Worm (Caenorhabditis elegans) whole organism, L3 larva: ENCODE results near the gene srw-122.
"Not testable (repeated sequence)": the region's sequence is repeated elsewhere in the genome, so short reads cannot be mapped to it uniquely, and the experiment has no call there.

Experiments
- ZK546.5 ChIP-seq: sonication (generic microtip); optimal IDR thresholded peaks from 2 replicates; lab custom pipeline; 2017; ENCODE audit warnings: missing biosample characterization, missing genetic modification characterization
- aly-2 ChIP-seq: fragments of 150-350 bp; optimal IDR thresholded peaks from 2 replicates; lab custom pipeline; 2014; ENCODE audit warnings: missing biosample characterization, missing genetic modification characterization
- ceh-16 ChIP-seq: sonication (generic microtip); optimal IDR thresholded peaks from 2 replicates; lab custom pipeline; 2017; ENCODE audit warnings: missing biosample characterization, missing genetic modification characterization
- ceh-28 ChIP-seq: fragments of 150-350 bp; optimal IDR thresholded peaks from 2 replicates; lab custom pipeline; 2014; ENCODE audit warnings: missing biosample characterization, missing genetic modification reagents, missing genetic modification characterization
- ceh-82 ChIP-seq: fragments of 150-350 bp; optimal IDR thresholded peaks from 2 replicates; lab custom pipeline; 2014; ENCODE audit warnings: missing biosample characterization, missing genetic modification characterization
- egl-27 ChIP-seq: sonication (generic microtip); optimal IDR thresholded peaks from 4 replicates; lab custom pipeline; 2017; ENCODE audit warnings: missing biosample characterization, missing genetic modification reagents, missing genetic modification characterization
- egl-5 ChIP-seq: fragments of 150-350 bp; optimal IDR thresholded peaks from 2 replicates; lab custom pipeline; 2017; ENCODE audit warnings: missing biosample characterization, missing genetic modification reagents, missing genetic modification characterization, inconsistent platforms
- elt-2 ChIP-seq: sonication (generic microtip); optimal IDR thresholded peaks from 2 replicates; lab custom pipeline; 2016; ENCODE audit warnings: missing genetic modification reagents, mild to moderate bottlenecking, missing genetic modification characterization, missing compliant biosample characterization
- elt-3 ChIP-seq, 3 experiments: fragments of 150-350 bp in 1 of 3; sonication (generic microtip) in 2 of 3; optimal IDR thresholded peaks; 2 replicates in 2 of 3; 4 replicates in 1 of 3; lab custom pipeline; 2014 to 2017; ENCODE audit warnings: missing biosample characterization in 3 of 3, missing genetic modification characterization in 3 of 3
- fkh-2 ChIP-seq: fragments of 150-350 bp; optimal IDR thresholded peaks from 2 replicates; lab custom pipeline; 2014; ENCODE audit warnings: missing biosample characterization, missing genetic modification reagents, missing genetic modification characterization
- fos-1 ChIP-seq: fragments of 150-350 bp; optimal IDR thresholded peaks from 2 replicates; lab custom pipeline; 2014; ENCODE audit warnings: missing biosample characterization, missing genetic modification characterization
- hmg-11 ChIP-seq: sonication (generic microtip); optimal IDR thresholded peaks from 2 replicates; lab custom pipeline; 2016; ENCODE audit warnings: missing genetic modification characterization, missing compliant biosample characterization
- jun-1 ChIP-seq: fragments of 150-350 bp; optimal IDR thresholded peaks from 2 replicates; lab custom pipeline; 2014; ENCODE audit warnings: missing biosample characterization, missing genetic modification reagents, missing genetic modification characterization
- lin-15B ChIP-seq: fragments of 150-350 bp; optimal IDR thresholded peaks from 2 replicates; lab custom pipeline; 2014; ENCODE audit warnings: missing biosample characterization, missing genetic modification characterization
- lin-39 ChIP-seq: fragments of 150-350 bp; optimal IDR thresholded peaks from 2 replicates; lab custom pipeline; 2018; ENCODE audit warnings: missing biosample characterization, missing genetic modification reagents, missing genetic modification characterization
- lsy-12 ChIP-seq: sonication (generic microtip); optimal IDR thresholded peaks from 2 replicates; lab custom pipeline; 2016; ENCODE audit warnings: mild to moderate bottlenecking, missing genetic modification characterization, missing compliant biosample characterization
- mdl-1 ChIP-seq: fragments of 150-350 bp; optimal IDR thresholded peaks from 2 replicates; lab custom pipeline; 2014; ENCODE audit warnings: missing biosample characterization, missing genetic modification characterization
- mml-1 ChIP-seq: fragments of 150-350 bp; sonication (generic microtip); optimal IDR thresholded peaks from 3 replicates; lab custom pipeline; 2014; ENCODE audit warnings: missing biosample characterization, missing genetic modification characterization
- nfya-1 ChIP-seq: sonication (generic microtip); optimal IDR thresholded peaks from 2 replicates; lab custom pipeline; 2017; ENCODE audit warnings: missing genetic modification characterization, mild to moderate bottlenecking, missing compliant biosample characterization, antibody characterized with exemption, moderate library complexity; ENCODE audit not compliant: insufficient read depth
- nhr-11 ChIP-seq: fragments of 150-350 bp; optimal IDR thresholded peaks from 2 replicates; lab custom pipeline; 2014; ENCODE audit warnings: missing biosample characterization, missing genetic modification characterization
- nhr-12 ChIP-seq: fragments of 150-350 bp; optimal IDR thresholded peaks from 2 replicates; lab custom pipeline; 2014; ENCODE audit warnings: missing biosample characterization, missing genetic modification characterization
- nhr-237 ChIP-seq: fragments of 150-350 bp; optimal IDR thresholded peaks from 2 replicates; lab custom pipeline; 2014; ENCODE audit warnings: missing biosample characterization, missing genetic modification characterization
- nhr-25 ChIP-seq: sonication (generic microtip); optimal IDR thresholded peaks from 2 replicates; lab custom pipeline; 2017; ENCODE audit warnings: missing biosample characterization, missing genetic modification characterization
- nhr-28 ChIP-seq: fragments of 150-350 bp; optimal IDR thresholded peaks from 2 replicates; lab custom pipeline; 2014; ENCODE audit warnings: missing biosample characterization, missing genetic modification characterization
- nhr-43 ChIP-seq: sonication (generic microtip); optimal IDR thresholded peaks from 2 replicates; lab custom pipeline; 2016; ENCODE audit warnings: mild to moderate bottlenecking, missing genetic modification characterization, missing compliant biosample characterization; ENCODE audit not compliant: poor library complexity, severe bottlenecking
- nhr-67 ChIP-seq: fragments of 150-350 bp; optimal IDR thresholded peaks from 2 replicates; lab custom pipeline; 2014; ENCODE audit warnings: missing biosample characterization, missing genetic modification characterization
- nhr-76 ChIP-seq: fragments of 150-350 bp; sonication (generic microtip); optimal IDR thresholded peaks from 5 replicates; lab custom pipeline; 2014; ENCODE audit warnings: missing biosample characterization, missing genetic modification characterization
- nhr-77 ChIP-seq: fragments of 150-350 bp; optimal IDR thresholded peaks from 2 replicates; lab custom pipeline; 2014; ENCODE audit warnings: missing biosample characterization, missing genetic modification characterization
- sea-2 ChIP-seq: fragments of 150-350 bp; sonication (generic microtip); optimal IDR thresholded peaks from 4 replicates; lab custom pipeline; 2014; ENCODE audit warnings: missing biosample characterization, missing genetic modification reagents, missing genetic modification characterization
- skn-1 ChIP-seq: fragments of 150-350 bp; optimal IDR thresholded peaks from 2 replicates; lab custom pipeline; 2014; ENCODE audit warnings: missing biosample characterization, missing genetic modification characterization
- snpc-4 ChIP-seq: fragments of 150-350 bp; optimal IDR thresholded peaks from 2 replicates; lab custom pipeline; 2014; ENCODE audit warnings: missing biosample characterization, missing genetic modification characterization
- tbx-2 ChIP-seq: sonication (generic microtip); optimal IDR thresholded peaks from 2 replicates; lab custom pipeline; 2016; ENCODE audit warnings: mild to moderate bottlenecking, missing genetic modification characterization, missing compliant biosample characterization
- unc-39 ChIP-seq: sonication (generic microtip); optimal IDR thresholded peaks from 4 replicates; lab custom pipeline; 2017; ENCODE audit warnings: missing biosample characterization, missing genetic modification characterization
- zag-1 ChIP-seq: fragments of 150-350 bp; optimal IDR thresholded peaks from 2 replicates; lab custom pipeline; 2014; ENCODE audit warnings: missing biosample characterization, missing genetic modification characterization
- ztf-4 ChIP-seq: fragments of 150-350 bp; optimal IDR thresholded peaks from 2 replicates; lab custom pipeline; 2014; ENCODE audit warnings: missing biosample characterization, missing genetic modification characterization

The srw-122 gene

ce11 chrV:2952102-2952501, at the start of gene srw-122:
Gene srw-122 (minus strand): TSS chrV:2952202.
- not testable (repeated sequence) for TF ChIP-seq hmg-11, mml-1, lin-39 (tag; lab: Kevin White, UChicago)

DNA sequence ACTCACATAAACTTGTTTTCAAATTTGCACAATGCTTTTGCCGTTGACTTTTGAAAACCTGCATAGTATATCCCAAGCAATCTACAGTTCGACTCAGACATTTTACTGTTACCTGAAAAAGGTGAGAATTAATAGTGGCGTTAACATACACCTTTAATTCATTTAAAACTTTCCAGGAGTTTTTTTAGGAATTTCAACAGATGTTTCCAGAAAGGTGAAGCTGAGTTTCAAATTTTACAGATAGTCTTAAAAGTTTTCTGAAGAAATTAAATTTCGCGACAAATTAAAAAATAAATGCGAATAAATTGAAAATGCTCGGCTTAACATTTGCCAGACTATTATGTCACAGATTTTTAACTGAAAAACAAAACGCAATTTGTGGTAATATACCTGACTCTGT, 47.7 kb upstream of the srw-122 start, which contains the start of gene srw-119:
Gene srw-119, minus strand, starts transcription at position 101 of the 400 bp plus-strand sequence.
- no peak for TF ChIP-seq snpc-4 (tag; lab: Kevin White, UChicago)
- TF ChIP-seq egl-27 (tag; lab: Kevin White, UChicago): no peak
- TF ChIP-seq fkh-2 (tag; lab: Kevin White, UChicago): no peak
- TF ChIP-seq ZK546.5 (tag; lab: Kevin White, UChicago): no peak
- TF ChIP-seq ceh-82 (tag; lab: Kevin White, UChicago): no peak
- TF ChIP-seq nfya-1 (tag; lab: Kevin White, UChicago): no peak
- no peak for TF ChIP-seq nhr-12 (tag; lab: Kevin White, UChicago)
- TF ChIP-seq nhr-28: no peak
- TF ChIP-seq nhr-11 (tag; lab: Kevin White, UChicago): no peak
- no peak for TF ChIP-seq unc-39
- no peak for TF ChIP-seq hmg-11 (tag; lab: Kevin White, UChicago)
- TF ChIP-seq nhr-76: no peak
- TF ChIP-seq sea-2 (GFP tag; lab: Kevin White, UChicago): no peak
- TF ChIP-seq nhr-77 (tag; lab: Kevin White, UChicago): no peak
- TF ChIP-seq elt-2 (tag; lab: Kevin White, UChicago): no peak

DNA sequence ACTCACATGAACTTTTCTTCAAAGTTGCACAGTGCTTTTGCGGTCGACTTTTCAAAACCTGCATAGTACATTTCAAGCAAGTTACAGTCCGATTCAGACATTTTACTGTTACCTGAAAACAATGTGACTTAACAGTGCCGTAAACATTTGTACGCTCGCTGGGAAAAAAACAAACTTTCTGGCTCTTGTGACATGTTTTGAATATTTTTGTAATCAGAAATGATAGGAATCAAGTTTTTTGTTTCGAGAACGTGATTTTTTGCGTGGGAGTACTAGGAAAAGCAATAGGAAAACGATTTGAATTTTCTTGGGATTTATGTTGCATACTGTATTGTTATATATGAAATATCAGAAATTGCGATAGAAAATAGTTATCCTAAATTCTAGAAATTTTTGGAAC, 44.1 kb upstream of the srw-122 start, which contains the start of gene srw-120:
Gene srw-120, minus strand, starts transcription at position 101 of the 400 bp plus-strand sequence.
- TF ChIP-seq lsy-12 (tag; lab: Kevin White, UChicago) (no peak), lin-15B (tag; lab: Kevin White, UChicago) (no peak), egl-5 (tag; lab: Kevin White, UChicago) (no peak), nhr-67 (no peak), mml-1 (tag; lab: Kevin White, UChicago) (no peak), ztf-4 (no peak), nhr-25 (no peak), nhr-12 (tag; lab: Kevin White, UChicago) (no peak), nhr-76 (no peak), ceh-16 (tag; lab: Kevin White, UChicago) (no peak), tbx-2 (no peak), ceh-82 (tag; lab: Kevin White, UChicago) (no peak), sea-2 (GFP tag; lab: Kevin White, UChicago) (no peak), elt-3 (tag; optimal IDR thresholded peaks at IDR 0.05; lab: Kevin White, UChicago) (no peak), hmg-11 (tag; lab: Kevin White, UChicago) (no peak), fos-1 (no peak), snpc-4 (tag; lab: Kevin White, UChicago) (no peak), mdl-1 (tag; lab: Kevin White, UChicago) (no peak), nhr-237 (no peak), jun-1 (tag; lab: Kevin White, UChicago) (no peak)

- TF ChIP-seq jun-1 (tag; lab: Kevin White, UChicago): no peak
- TF ChIP-seq zag-1 (tag; lab: Kevin White, UChicago): no peak
- TF ChIP-seq sea-2 (GFP tag; lab: Kevin White, UChicago): no peak
- no peak for TF ChIP-seq aly-2
- no peak for TF ChIP-seq skn-1 (tag; lab: Kevin White, UChicago)
- TF ChIP-seq ztf-4: no peak
- no peak for TF ChIP-seq nfya-1 (tag; lab: Kevin White, UChicago)
- TF ChIP-seq hmg-11 (tag; lab: Kevin White, UChicago): no peak
- no peak for TF ChIP-seq snpc-4 (tag; lab: Kevin White, UChicago)
- no peak for TF ChIP-seq unc-39
- no peak for TF ChIP-seq ceh-16 (tag; lab: Kevin White, UChicago)
- TF ChIP-seq elt-2 (tag; lab: Kevin White, UChicago): no peak
- TF ChIP-seq, all 47 proteins: peak for 0
These were observed 41.8 kb upstream of the srw-122 start, which contains the start of gene srw-115 for ce11 chrV:2993816-2994215. Gene srw-115 (minus strand): TSS chrV:2993916.

DNA sequence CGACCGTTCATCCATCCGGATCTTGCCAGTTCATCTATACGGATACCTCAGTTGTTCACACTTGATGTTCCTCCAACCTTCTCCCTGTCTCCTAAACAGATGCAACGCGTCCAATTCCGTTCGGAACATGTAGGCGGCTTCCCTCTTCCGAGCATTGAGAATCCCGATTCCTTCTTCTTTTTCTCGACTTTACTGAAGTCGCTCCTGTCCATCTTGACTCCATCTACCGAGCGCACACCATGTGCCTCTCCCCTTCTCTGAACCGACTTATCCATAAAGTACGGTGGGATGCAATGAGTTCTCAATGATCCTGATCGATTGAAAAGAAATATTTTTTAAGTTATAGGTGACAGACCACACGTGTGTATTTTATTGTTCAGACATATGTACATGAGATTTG, 40.1 kb upstream of the srw-122 start:
- TF ChIP-seq egl-27 (tag; lab: Kevin White, UChicago) (no peak), lin-15B (tag; lab: Kevin White, UChicago) (no peak), aly-2 (no peak), ceh-28 (tag; lab: Kevin White, UChicago) (no peak), skn-1 (tag; lab: Kevin White, UChicago) (no peak), ZK546.5 (tag; lab: Kevin White, UChicago) (no peak), nhr-12 (tag; lab: Kevin White, UChicago) (no peak), nhr-237 (no peak), nhr-11 (tag; lab: Kevin White, UChicago) (no peak), nhr-43 (no peak), unc-39 (no peak)
- TF ChIP-seq, all 47 proteins: peak for 0
